Comparison of ENCODE assay signal across 6 worm cellular contexts in the genomic region with DNA sequence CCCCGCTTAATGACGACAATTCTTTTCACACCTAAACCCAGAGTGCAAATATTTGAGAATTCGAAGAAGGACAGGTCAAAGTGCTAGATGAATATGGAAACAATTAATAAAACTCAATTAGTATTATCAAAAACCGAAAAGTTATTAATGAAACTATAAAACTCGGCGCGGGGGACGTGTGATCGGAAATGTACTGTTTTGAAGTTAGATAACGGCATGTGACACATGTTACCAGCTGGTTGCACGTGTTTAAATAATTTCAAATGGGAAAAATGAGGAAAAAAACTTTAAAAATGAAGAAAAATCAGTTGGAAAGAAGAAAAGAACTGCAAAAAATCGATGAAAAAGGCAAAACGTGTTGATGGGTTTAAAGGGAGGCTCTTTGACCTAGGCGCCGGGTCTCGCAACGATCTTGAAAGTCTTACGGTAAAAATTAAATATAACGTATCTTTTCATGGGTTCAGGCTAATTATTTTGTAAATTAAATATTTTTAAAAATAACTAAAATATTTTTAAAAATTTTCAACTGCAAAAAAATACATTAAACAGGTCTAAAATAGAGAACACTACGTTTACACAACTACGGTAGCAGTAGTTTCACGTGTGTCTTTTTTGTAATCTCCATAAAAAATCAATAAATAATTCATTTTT.
TF ChIP-seq lines count a peak whose summit lies in the region.

No protein-coding gene starts in this region.

TF ChIP-seq in whole organism, L1 larva, 84 proteins besides CTCF, POLR2A, EP300 and RAD21 (continues in another document):
- no peak for TF ChIP-seq tlp-1 (tag; optimal IDR thresholded peaks at IDR 0.05; lab: Kevin White, UChicago)
- TF ChIP-seq mdl-1 (tag; optimal IDR thresholded peaks at IDR 0.05; lab: Kevin White, UChicago): peak in 1 of 2 experiments; percentile 20
- no peak for TF ChIP-seq nhr-19 (GFP tag; conservative IDR thresholded peaks at IDR 0.05; lab: Robert Waterston, UW)
- no peak for TF ChIP-seq C34B4.2 (tag; optimal IDR thresholded peaks at IDR 0.05; lab: Kevin White, UChicago)
- no peak for TF ChIP-seq vab-15 (tag; optimal IDR thresholded peaks at IDR 0.05; lab: Kevin White, UChicago)
- TF ChIP-seq nhr-20 (tag; optimal IDR thresholded peaks at IDR 0.05; lab: Kevin White, UChicago): peak; percentile 27
- no peak for TF ChIP-seq irx-1 (tag; optimal IDR thresholded peaks at IDR 0.05; lab: Kevin White, UChicago)
- peak; percentile 67 for TF ChIP-seq nhr-85 (tag; lab: Kevin White, UChicago)
- peak in 1 of 2 experiments; percentile 58 for TF ChIP-seq lin-35 (GFP tag; optimal IDR thresholded peaks at IDR 0.05; lab: Kevin White, UChicago)
- no peak for TF ChIP-seq nhr-12 (tag; optimal IDR thresholded peaks at IDR 0.05; lab: Kevin White, UChicago)
- TF ChIP-seq dpl-1 (GFP tag; optimal IDR thresholded peaks at IDR 0.05; lab: Kevin White, UChicago): no peak
- no peak for TF ChIP-seq sup-37 (GFP tag; optimal IDR thresholded peaks at IDR 0.05; lab: Kevin White, UChicago)
- no peak for TF ChIP-seq sptf-1 (tag; optimal IDR thresholded peaks at IDR 0.05; lab: Kevin White, UChicago)
- no peak for TF ChIP-seq rnt-1 (tag; optimal IDR thresholded peaks at IDR 0.05; lab: Kevin White, UChicago)

TF ChIP-seq in whole organism, L2 larva, 48 proteins besides CTCF, POLR2A, EP300 and RAD21 (continues in another document):
- TF ChIP-seq nhr-10 (tag; optimal IDR thresholded peaks at IDR 0.05; lab: Kevin White, UChicago) (no peak), sma-9 (GFP tag; optimal IDR thresholded peaks at IDR 0.05; lab: Kevin White, UChicago) (peak; percentile 13), sma-9 (tag; optimal IDR thresholded peaks at IDR 0.05; lab: Kevin White, UChicago) (no peak), fos-1 (tag; optimal IDR thresholded peaks at IDR 0.05; lab: Kevin White, UChicago) (no peak), mab-5 (tag; optimal IDR thresholded peaks at IDR 0.05; lab: Kevin White, UChicago) (no peak), nhr-77 (tag; optimal IDR thresholded peaks at IDR 0.05; lab: Kevin White, UChicago) (no peak), nhr-23 (tag; optimal IDR thresholded peaks at IDR 0.05; lab: Kevin White, UChicago) (no peak), Y55F3AM.14 (GFP tag; optimal IDR thresholded peaks at IDR 0.05; lab: Kevin White, UChicago) (no peak), ama-1 (optimal IDR thresholded peaks at IDR 0.05; lab: Kevin White, UChicago) (no peak), ztf-11 (tag; optimal IDR thresholded peaks at IDR 0.05; lab: Kevin White, UChicago) (no peak), nhr-11 (tag; optimal IDR thresholded peaks at IDR 0.05; lab: Kevin White, UChicago) (no peak), gmeb-1 (tag; optimal IDR thresholded peaks at IDR 0.05; lab: Kevin White, UChicago) (peak; percentile 14), peb-1 (tag; optimal IDR thresholded peaks at IDR 0.05; lab: Kevin White, UChicago) (no peak), lin-13 (GFP tag; optimal IDR thresholded peaks at IDR 0.05; lab: Kevin White, UChicago) (no peak), aly-2 (tag; optimal IDR thresholded peaks at IDR 0.05; lab: Kevin White, UChicago) (no peak)

TF ChIP-seq in whole organism, L3 larva, 47 proteins besides CTCF, POLR2A, EP300 and RAD21 (continues in another document):
- no peak for TF ChIP-seq ceh-28 (tag; optimal IDR thresholded peaks at IDR 0.05; lab: Kevin White, UChicago)
- TF ChIP-seq elt-2 (tag; optimal IDR thresholded peaks at IDR 0.05; lab: Kevin White, UChicago): peak; percentile 67
- TF ChIP-seq fkh-2 (tag; optimal IDR thresholded peaks at IDR 0.05; lab: Kevin White, UChicago): no peak
- no peak for TF ChIP-seq lin-15B (tag; optimal IDR thresholded peaks at IDR 0.05; lab: Kevin White, UChicago)
- TF ChIP-seq eor-1 (tag; optimal IDR thresholded peaks at IDR 0.05; lab: Kevin White, UChicago): no peak
- no peak for TF ChIP-seq nfya-1 (tag; optimal IDR thresholded peaks at IDR 0.05; lab: Kevin White, UChicago; ENCODE audit: insufficient read depth)
- TF ChIP-seq nhr-23 (tag; optimal IDR thresholded peaks at IDR 0.05; lab: Kevin White, UChicago): no peak
- TF ChIP-seq ceh-9 (tag; optimal IDR thresholded peaks at IDR 0.05; lab: Kevin White, UChicago): no peak
- TF ChIP-seq pha-4 (tag; optimal IDR thresholded peaks at IDR 0.05; lab: Kevin White, UChicago): peak; percentile 14
- TF ChIP-seq nhr-43 (tag; optimal IDR thresholded peaks at IDR 0.05; lab: Kevin White, UChicago; ENCODE audit: poor library complexity, severe bottlenecking): no peak
- no peak for TF ChIP-seq ceh-82 (tag; optimal IDR thresholded peaks at IDR 0.05; lab: Kevin White, UChicago)
- no peak for TF ChIP-seq nhr-67 (tag; optimal IDR thresholded peaks at IDR 0.05; lab: Kevin White, UChicago)
- TF ChIP-seq ZK546.5 (tag; optimal IDR thresholded peaks at IDR 0.05; lab: Kevin White, UChicago): no peak
- TF ChIP-seq lsy-12 (tag; optimal IDR thresholded peaks at IDR 0.05; lab: Kevin White, UChicago): no peak
- TF ChIP-seq elt-3 (tag; optimal IDR thresholded peaks at IDR 0.05; lab: Kevin White, UChicago): no peak

TF ChIP-seq in whole organism, L4 larva, 104 proteins besides CTCF, POLR2A, EP300 and RAD21 (continues in another document):
- TF ChIP-seq mdl-1 (tag; optimal IDR thresholded peaks at IDR 0.05; lab: Kevin White, UChicago): peak in 1 of 2 experiments; percentile 34
- TF ChIP-seq hlh-30 (tag; optimal IDR thresholded peaks at IDR 0.05; lab: Kevin White, UChicago; ENCODE audit: insufficient read depth): peak; percentile 67
- TF ChIP-seq daf-19 (GFP tag; conservative IDR thresholded peaks at IDR 0.05; lab: Robert Waterston, UW): no peak
- TF ChIP-seq daf-16 (GFP tag; optimal IDR thresholded peaks at IDR 0.05; lab: Kevin White, UChicago): no peak
- peak; percentile 24 for TF ChIP-seq daf-16 (tag; optimal IDR thresholded peaks at IDR 0.05; lab: Kevin White, UChicago)
- TF ChIP-seq zip-2 (tag; optimal IDR thresholded peaks at IDR 0.05; lab: Kevin White, UChicago): no peak
- no peak for TF ChIP-seq lim-7 (GFP tag; IDR thresholded peaks at IDR 0.05; lab: Robert Waterston, UW)
- TF ChIP-seq nhr-48 (tag; optimal IDR thresholded peaks at IDR 0.05; lab: Kevin White, UChicago): no peak
- no peak for TF ChIP-seq ZK546.5 (tag; optimal IDR thresholded peaks at IDR 0.05; lab: Kevin White, UChicago)
- peak; percentile 62 for TF ChIP-seq nhr-28 (tag; optimal IDR thresholded peaks at IDR 0.05; lab: Kevin White, UChicago)
- no peak for TF ChIP-seq Y5F2A.4 (GFP tag; optimal IDR thresholded peaks at IDR 0.05; lab: Kevin White, UChicago)
- TF ChIP-seq aha-1 (tag; lab: Kevin White, UChicago): peak; percentile 40
- TF ChIP-seq dmd-6 (GFP tag; IDR thresholded peaks at IDR 0.05; lab: Robert Waterston, UW): peak; percentile 50
- TF ChIP-seq dve-1 (tag; optimal IDR thresholded peaks at IDR 0.05; lab: Kevin White, UChicago; ENCODE audit: insufficient read depth): peak; percentile 40
- peak; percentile 47 for TF ChIP-seq hlh-11 (tag; optimal IDR thresholded peaks at IDR 0.05; lab: Kevin White, UChicago)
- TF ChIP-seq pqm-1 (tag; optimal IDR thresholded peaks at IDR 0.05; lab: Kevin White, UChicago): peak; percentile 42

TF ChIP-seq in whole organism, mixed stage, embryonic, 35 proteins besides CTCF, POLR2A, EP300 and RAD21:
- TF ChIP-seq ceh-83 (GFP tag; optimal IDR thresholded peaks at IDR 0.05; lab: Kevin White, UChicago): no peak
- TF ChIP-seq lsy-2 (tag; optimal IDR thresholded peaks at IDR 0.05; lab: Kevin White, UChicago): peak; percentile 8

TF ChIP-seq in whole organism, young adult, 124 proteins besides CTCF, POLR2A, EP300 and RAD21:
- TF ChIP-seq ztf-28 (GFP tag; IDR thresholded peaks at IDR 0.05; lab: Robert Waterston, UW): no peak
- no peak for TF ChIP-seq dpl-1 (GFP tag; optimal IDR thresholded peaks at IDR 0.05; lab: Kevin White, UChicago)
- peak; percentile 6 for TF ChIP-seq him-1 (tag; optimal IDR thresholded peaks at IDR 0.05; lab: Kevin White, UChicago)
- peak; percentile 77 for TF ChIP-seq xnd-1 (tag; optimal IDR thresholded peaks at IDR 0.05; lab: Kevin White, UChicago)
- TF ChIP-seq nhr-80 (tag; optimal IDR thresholded peaks at IDR 0.05; lab: Kevin White, UChicago): peak; percentile 4
- TF ChIP-seq B0261.1 (tag; optimal IDR thresholded peaks at IDR 0.05; lab: Kevin White, UChicago): no peak
- no peak for TF ChIP-seq ama-1 (optimal IDR thresholded peaks at IDR 0.05; lab: Kevin White, UChicago)
- no peak for TF ChIP-seq ama-1 (GFP tag; optimal IDR thresholded peaks at IDR 0.05; lab: Kevin White, UChicago)
- no peak for TF ChIP-seq mxl-1 (tag; optimal IDR thresholded peaks at IDR 0.05; lab: Kevin White, UChicago)
- 0 out of 2 replicates have a peak, but pooled peaks have one; percentile 48 for TF ChIP-seq Y53G8AR.9 (GFP tag; conservative IDR thresholded peaks at IDR 0.05; lab: Robert Waterston, UW)
- TF ChIP-seq F23B12.7 (tag; optimal IDR thresholded peaks at IDR 0.05; lab: Kevin White, UChicago; ENCODE audit: insufficient read depth): peak; percentile 16
- peak; percentile 88 for TF ChIP-seq F33H1.4 (GFP tag; IDR thresholded peaks at IDR 0.05; lab: Robert Waterston, UW)
- peak; percentile 37; the same call in 1 of the 2 replicates for TF ChIP-seq dox-1 (GFP tag; IDR thresholded peaks at IDR 0.05; lab: Robert Waterston, UW)
- no peak for TF ChIP-seq F37B4.10 (GFP tag; IDR thresholded peaks at IDR 0.05; lab: Robert Waterston, UW)
- TF ChIP-seq nfyb-1 (GFP tag; IDR thresholded peaks at IDR 0.05; lab: Robert Waterston, UW): 0 out of 2 replicates have a peak, but pooled peaks have one; percentile 23
- TF ChIP-seq let-607 (tag; optimal IDR thresholded peaks at IDR 0.05; lab: Kevin White, UChicago): peak in 1 of 2 experiments; percentile 61
- TF ChIP-seq madf-8 (GFP tag; conservative IDR thresholded peaks at IDR 0.05; lab: Robert Waterston, UW): peak; percentile 56
- TF ChIP-seq lsl-1 (GFP tag; optimal IDR thresholded peaks at IDR 0.05; lab: Kevin White, UChicago): peak; percentile 96
- TF ChIP-seq cebp-1 (GFP tag; IDR thresholded peaks at IDR 0.05; lab: Robert Waterston, UW): no peak
- peak; percentile 31 for TF ChIP-seq cebp-1 (tag; optimal IDR thresholded peaks at IDR 0.05; lab: Kevin White, UChicago)
- TF ChIP-seq rpc-1 (optimal IDR thresholded peaks at IDR 0.05; lab: Kevin White, UChicago): no peak
- TF ChIP-seq rpc-1 (tag; optimal IDR thresholded peaks at IDR 0.05; lab: Kevin White, UChicago): no peak
- no peak for TF ChIP-seq rec-8 (tag; optimal IDR thresholded peaks at IDR 0.05; lab: Kevin White, UChicago)
- TF ChIP-seq lsy-27 (tag; optimal IDR thresholded peaks at IDR 0.05; lab: Kevin White, UChicago; ENCODE audit: borderline replicate concordance, insufficient read depth): no peak
- no peak for TF ChIP-seq T07F8.4 (tag; optimal IDR thresholded peaks at IDR 0.05; lab: Kevin White, UChicago)
- no peak for TF ChIP-seq hmg-20 (GFP tag; IDR thresholded peaks at IDR 0.05; lab: Robert Waterston, UW)
- TF ChIP-seq D2030.7 (GFP tag; IDR thresholded peaks at IDR 0.05; lab: Robert Waterston, UW): peak; percentile 42; the same call in 1 of the 2 replicates
- TF ChIP-seq madf-6 (GFP tag; IDR thresholded peaks at IDR 0.05; lab: Robert Waterston, UW): peak; percentile 78
TF ChIP-seq in whole organism, young adult: peak in this region for 14.
